Fruit fly (Drosophila melanogaster) whole organism, wandering third instar larva: Measurements from ENCODE around the gene CG10560.

Experiments used
- Abd-B ChIP-seq: fragments of >200 bp; optimal IDR thresholded peaks from 2 replicates; lab custom pipeline; 2017; ENCODE audit warnings: missing biosample characterization, missing genetic modification characterization
- CG32264 ChIP-seq: fragments of 200-800 bp; sonication (Bioruptor generic); optimal IDR thresholded peaks from 2 replicates; lab custom pipeline; 2016; ENCODE audit warnings: missing biosample characterization, missing genetic modification characterization
- CrebA ChIP-seq: fragments of 200-800 bp; sonication (Bioruptor generic); optimal IDR thresholded peaks from 2 replicates; lab custom pipeline; 2016; ENCODE audit warnings: missing biosample characterization, mild to moderate bottlenecking, missing genetic modification characterization, borderline replicate concordance
- Dfd ChIP-seq: fragments of >200 bp; optimal IDR thresholded peaks from 2 replicates; lab custom pipeline; 2017; ENCODE audit warnings: missing biosample characterization, missing genetic modification characterization
- Dif ChIP-seq: fragments of 200-275, 200-300 bp; sonication (Bioruptor generic); optimal IDR thresholded peaks from 2 replicates; lab custom pipeline; 2018; ENCODE audit warnings: missing biosample characterization, missing genetic modification characterization; ENCODE audit not compliant: partially characterized antibody
- GATAd ChIP-seq: sonication (Bioruptor generic); optimal IDR thresholded peaks from 2 replicates; lab custom pipeline; 2016; ENCODE audit warnings: missing biosample characterization, missing genetic modification characterization
- HLH106 ChIP-seq: fragments of 200-800 bp; optimal IDR thresholded peaks from 3 replicates; lab custom pipeline; 2019; ENCODE audit warnings: missing biosample characterization, mild to moderate bottlenecking, missing genetic modification characterization, moderate library complexity
- Hnf4 ChIP-seq: fragments of 200-800 bp; sonication (Bioruptor generic); optimal IDR thresholded peaks from 2 replicates; lab custom pipeline; 2016; ENCODE audit warnings: missing biosample characterization, mild to moderate bottlenecking, missing genetic modification characterization
- Hr78 ChIP-seq: fragments of >200 bp; optimal IDR thresholded peaks from 2 replicates; lab custom pipeline; 2017; ENCODE audit warnings: missing biosample characterization, missing genetic modification characterization
- Myc ChIP-seq: fragments of >200 bp; optimal IDR thresholded peaks from 2 replicates; lab custom pipeline; 2017
- N ChIP-seq: fragments of >200 bp; optimal IDR thresholded peaks from 2 replicates; lab custom pipeline; 2018; ENCODE audit warnings: missing biosample characterization, missing external identifiers, missing genetic modification characterization
- OdsH ChIP-seq: fragments of 200-800 bp; sonication (Bioruptor generic); optimal IDR thresholded peaks from 2 replicates; lab custom pipeline; 2016; ENCODE audit warnings: missing biosample characterization, mild to moderate bottlenecking, missing genetic modification characterization
- Rel ChIP-seq, 2 experiments: fragments of 200-800 bp; sonication (Bioruptor generic) in 1 of 2; optimal IDR thresholded peaks; 2 replicates in 1 of 2; 3 replicates in 1 of 2; lab custom pipeline; 2016 to 2019; ENCODE audit warnings: mild to moderate bottlenecking in 2 of 2, missing biosample characterization in 2 of 2, missing genetic modification characterization in 2 of 2, moderate library complexity in 1 of 2
- Sp1 ChIP-seq: fragments of 200-800 bp; sonication (Bioruptor generic); optimal IDR thresholded peaks from 3 replicates; lab custom pipeline; 2019; ENCODE audit warnings: missing biosample characterization, mild to moderate bottlenecking, missing genetic modification characterization, moderate library complexity
- Vsx2 ChIP-seq: fragments of 200-300, 225-300 bp; sonication (Bioruptor generic); optimal IDR thresholded peaks from 2 replicates; lab custom pipeline; 2018; ENCODE audit warnings: missing biosample characterization, missing genetic modification characterization; ENCODE audit not compliant: partially characterized antibody
- dl ChIP-seq, 2 experiments: fragments of 175-275, 200-275 bp in 1 of 2; fragments of 200-275 bp in 1 of 2; sonication (Bioruptor generic); optimal IDR thresholded peaks; lab custom pipeline; 2018; ENCODE audit warnings: mild to moderate bottlenecking in 2 of 2, missing biosample characterization in 2 of 2, missing genetic modification characterization in 2 of 2, moderate library complexity in 2 of 2; ENCODE audit not compliant: partially characterized antibody in 2 of 2, insufficient read depth in 1 of 2
- dsf ChIP-seq: sonication (Bioruptor generic); optimal IDR thresholded peaks from 2 replicates; lab custom pipeline; 2016; ENCODE audit warnings: missing biosample characterization, missing genetic modification characterization, borderline replicate concordance
- ey ChIP-seq: fragments of 200-800 bp; sonication (Bioruptor generic); optimal IDR thresholded peaks from 2 replicates; lab custom pipeline; 2016; ENCODE audit warnings: missing biosample characterization, missing genetic modification characterization
- foxo ChIP-seq, 2 experiments: fragments of 200-800 bp; sonication (Bioruptor generic); optimal IDR thresholded peaks; 2 replicates in 1 of 2; 3 replicates in 1 of 2; lab custom pipeline; 2016 to 2017; ENCODE audit warnings: missing biosample characterization in 2 of 2, missing genetic modification characterization in 2 of 2
- h ChIP-seq: fragments of 200-800 bp; sonication (Bioruptor generic); optimal IDR thresholded peaks from 3 replicates; lab custom pipeline; 2016; ENCODE audit warnings: missing biosample characterization, mild to moderate bottlenecking, missing genetic modification characterization
- jim ChIP-seq: fragments of 175-275, 200-325 bp; sonication (Bioruptor generic); optimal IDR thresholded peaks from 2 replicates; lab custom pipeline; 2016; ENCODE audit warnings: missing biosample characterization, mild to moderate bottlenecking, missing genetic modification characterization
- lola ChIP-seq: fragments of >200 bp; optimal IDR thresholded peaks from 2 replicates; lab custom pipeline; 2017; ENCODE audit warnings: missing biosample characterization, missing genetic modification characterization
- pan ChIP-seq: fragments of >200 bp; optimal IDR thresholded peaks from 2 replicates; lab custom pipeline; 2017
- psq ChIP-seq: fragments of 200-800 bp; sonication (Bioruptor generic); optimal IDR thresholded peaks from 3 replicates; lab custom pipeline; 2017; ENCODE audit warnings: missing biosample characterization, mild to moderate bottlenecking, missing genetic modification characterization, moderate library complexity
- sage ChIP-seq: fragments of 200-800 bp; sonication (Bioruptor generic); optimal IDR thresholded peaks from 2 replicates; lab custom pipeline; 2016; ENCODE audit warnings: missing biosample characterization, mild to moderate bottlenecking, missing genetic modification characterization
- sv ChIP-seq: fragments of 200-800 bp; sonication (Bioruptor generic); optimal IDR thresholded peaks from 3 replicates; lab custom pipeline; 2016; ENCODE audit warnings: missing biosample characterization, missing genetic modification characterization
- usp ChIP-seq: fragments of >200 bp; optimal IDR thresholded peaks from 2 replicates; lab custom pipeline; 2017; ENCODE audit warnings: missing biosample characterization, missing genetic modification characterization

The CG10560 gene

DNA sequence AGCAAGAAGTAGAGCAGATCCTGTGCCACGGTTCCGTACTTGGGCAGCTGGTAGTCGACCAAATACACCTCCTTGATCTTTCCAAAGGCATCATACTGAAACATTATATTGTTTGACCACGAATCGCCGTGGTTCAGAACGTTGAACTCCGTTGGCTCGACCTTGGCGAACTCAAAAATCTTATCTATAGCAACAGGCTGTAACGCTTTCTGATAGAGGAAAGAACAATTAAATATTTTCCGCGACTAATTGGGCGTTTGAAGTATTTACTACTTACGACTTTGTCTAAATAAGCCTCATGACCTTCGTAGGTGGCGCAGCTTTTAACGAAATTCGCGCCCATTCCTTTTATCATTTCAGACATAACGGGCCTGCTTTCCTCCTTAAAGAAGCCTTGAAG, 1.8 kb upstream of the CG10560 start:
- TF ChIP-seq Rel (GFP tag; optimal IDR thresholded peaks at IDR 0.05; lab: Kevin White, UChicago), result no peak
- no peak for TF ChIP-seq Rel (tag; optimal IDR thresholded peaks at IDR 0.05; lab: Kevin White, UChicago)
- no peak for TF ChIP-seq usp
- no peak for TF ChIP-seq foxo (GFP tag; optimal IDR thresholded peaks at IDR 0.05; lab: Kevin White, UChicago)
- no peak for TF ChIP-seq N (GFP tag; lab: Kevin White, UChicago)
- no peak for TF ChIP-seq Hnf4
- no peak for TF ChIP-seq pan
- no peak for TF ChIP-seq Dfd (GFP tag; lab: Kevin White, UChicago)
- no peak for TF ChIP-seq sv (GFP tag; lab: Kevin White, UChicago)

DNA sequence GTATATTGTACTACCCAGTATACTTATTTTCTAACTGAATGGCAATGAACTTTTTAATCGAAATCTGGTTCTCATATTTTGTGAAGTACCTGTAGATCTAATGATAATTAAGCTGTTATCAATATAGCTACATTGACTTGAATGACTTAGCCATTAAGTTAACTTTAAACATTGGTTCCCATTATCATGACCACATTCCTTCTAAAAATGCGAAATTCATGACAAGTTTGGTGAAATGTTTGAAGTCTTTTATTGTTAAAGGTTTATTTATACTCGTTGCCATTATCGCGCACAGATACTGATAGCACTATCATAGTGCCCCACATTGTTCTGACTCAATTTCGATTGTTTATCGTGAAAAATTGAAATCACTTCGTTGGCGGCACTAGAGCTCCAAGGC, 997 bp upstream of the CG10560 start:
- TF ChIP-seq CrebA (GFP tag; lab: Kevin White, UChicago) (no peak), Sp1 (GFP tag; lab: Kevin White, UChicago) (no peak), Rel (GFP tag; optimal IDR thresholded peaks at IDR 0.05; lab: Kevin White, UChicago) (no peak), Rel (tag; optimal IDR thresholded peaks at IDR 0.05; lab: Kevin White, UChicago) (peak; percentile 83), CG32264 (GFP tag; lab: Kevin White, UChicago) (no peak), OdsH (no peak)

DNA sequence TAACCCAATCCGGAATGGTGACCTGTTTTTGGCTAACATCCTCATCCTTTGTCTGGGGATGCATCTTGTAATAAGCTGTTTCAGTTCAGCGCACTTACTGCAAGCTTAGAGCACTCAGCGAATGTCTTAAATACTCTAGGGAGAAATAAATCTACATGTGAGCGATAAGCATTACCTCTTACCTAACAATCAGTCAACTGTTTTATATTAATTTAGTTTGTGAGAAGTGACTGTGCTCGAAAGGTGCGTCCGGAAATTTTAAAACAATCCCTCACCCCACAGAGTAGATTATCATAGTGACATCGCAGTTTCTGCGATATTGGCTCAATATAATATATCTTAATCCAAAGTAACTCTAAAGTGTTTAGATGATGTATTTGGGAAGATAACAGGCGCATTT, 1.9 kb downstream of the CG10560 start, which contains the start of gene CG10553:
Gene CG10553 (minus strand): TSS at position 101 of the 400 bp plus-strand sequence.
- TF ChIP-seq Hnf4 (no peak), lola (no peak), dl (GFP tag; optimal IDR thresholded peaks at IDR 0.05; lab: Kevin White, UChicago; ENCODE audit: insufficient read depth in 1 of 2, partially characterized antibody in 2 of 2) (no peak), CrebA (GFP tag; lab: Kevin White, UChicago) (no peak), OdsH (no peak), jim (GFP tag; lab: Kevin White, UChicago) (no peak), sage (GFP tag; lab: Kevin White, UChicago) (no peak), Abd-B (no peak), pan (no peak), Vsx2 (GFP tag; lab: Kevin White, UChicago) (no peak), N (GFP tag; lab: Kevin White, UChicago) (no peak)

DNA sequence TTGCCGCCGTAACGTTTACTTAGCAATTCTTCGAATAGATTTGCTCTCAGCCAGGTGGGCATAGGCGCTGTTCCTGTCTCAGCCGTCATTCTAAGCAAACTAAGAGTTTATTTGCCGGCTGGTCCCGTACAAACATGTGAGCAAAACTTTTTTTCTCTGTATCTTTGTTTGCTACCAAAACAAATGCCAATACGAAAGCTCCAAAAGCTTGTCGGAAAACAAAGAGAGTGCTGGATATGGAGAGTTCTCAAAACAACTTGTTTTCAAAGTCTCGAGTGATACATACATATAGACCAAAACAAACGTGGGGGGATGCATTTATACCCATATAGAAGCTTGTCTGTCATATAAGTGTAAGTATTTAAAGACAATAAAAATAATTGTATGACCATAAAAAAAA, 3.9 kb downstream of the CG10560 start, which contains the start of gene CG10559:
Gene CG10559 (minus strand): TSS at position 101 of the 400 bp plus-strand sequence.
- TF ChIP-seq Dif, result peak; percentile 49
- TF ChIP-seq Dfd (GFP tag; lab: Kevin White, UChicago), result no peak
- TF ChIP-seq Hr78 (GFP tag; lab: Kevin White, UChicago), result no peak
- TF ChIP-seq, all 38 proteins: peak for 1

DNA sequence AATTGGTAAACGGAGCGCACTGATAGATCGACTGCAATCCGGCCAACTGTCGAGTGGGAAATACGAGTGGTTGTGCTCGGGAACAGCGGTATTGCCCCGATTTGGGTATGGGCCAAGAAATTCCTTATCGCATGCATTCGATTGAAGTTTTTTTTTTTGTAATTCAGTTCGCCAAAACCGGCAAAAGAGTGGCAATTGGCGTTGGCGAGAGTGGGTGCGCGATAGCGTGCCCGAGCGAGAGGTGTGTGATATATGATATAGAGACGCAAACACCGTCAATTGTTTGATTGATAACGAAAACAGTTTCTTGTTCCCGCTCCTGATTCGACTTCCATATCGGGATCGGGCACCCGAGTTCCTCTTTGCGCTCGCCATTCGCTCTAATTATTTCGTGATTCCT, 6.1 kb downstream of the CG10560 start, which contains the start of gene CG31087:
Gene CG31087 (minus strand): TSS at position 63 of the 400 bp plus-strand sequence.
- no peak for TF ChIP-seq Myc (lab: Kevin White, UChicago)
- TF ChIP-seq Rel (GFP tag; optimal IDR thresholded peaks at IDR 0.05; lab: Kevin White, UChicago), result no peak
- TF ChIP-seq Rel (tag; optimal IDR thresholded peaks at IDR 0.05; lab: Kevin White, UChicago), result peak; percentile 91
- peak; percentile 40 for TF ChIP-seq Vsx2 (GFP tag; lab: Kevin White, UChicago)
- peak; percentile 81 for TF ChIP-seq psq (GFP tag; lab: Kevin White, UChicago)
- TF ChIP-seq h (GFP tag; lab: Kevin White, UChicago), result peak; percentile 19

- TF ChIP-seq dl (GFP tag; optimal IDR thresholded peaks at IDR 0.05; lab: Kevin White, UChicago; ENCODE audit: insufficient read depth in 1 of 2, partially characterized antibody in 2 of 2) (no peak), ey (no peak), Hr78 (GFP tag; lab: Kevin White, UChicago) (no peak), CrebA (GFP tag; lab: Kevin White, UChicago) (no peak), CG32264 (GFP tag; lab: Kevin White, UChicago) (no peak), GATAd (GFP tag; lab: Kevin White, UChicago) (no peak), Vsx2 (GFP tag; lab: Kevin White, UChicago) (no peak), jim (GFP tag; lab: Kevin White, UChicago) (no peak), Myc (lab: Kevin White, UChicago) (no peak), Abd-B (no peak), dsf (no peak), HLH106 (tag; lab: Kevin White, UChicago) (no peak), sage (GFP tag; lab: Kevin White, UChicago) (no peak)
Measured at dm6 chr3R:25312583-25312982, 7.3 kb downstream of the CG10560 start.
